Worm (Caenorhabditis elegans) whole organism, L1 larva: Measurements from ENCODE around the gene F11G11.14.

ENCODE experiments used
- C34B4.2 ChIP-seq: sonication (generic microtip); optimal IDR thresholded peaks from 2 replicates; lab custom pipeline; 2017; ENCODE audit warnings: mild to moderate bottlenecking, missing genetic modification characterization, missing compliant biosample characterization
- F16B12.6 ChIP-seq: fragments of 150-350 bp; optimal IDR thresholded peaks from 2 replicates; lab custom pipeline; 2014; ENCODE audit warnings: missing biosample characterization, missing genetic modification characterization
- aha-1 ChIP-seq: fragments of 150-350 bp; optimal IDR thresholded peaks from 2 replicates; lab custom pipeline; 2014; ENCODE audit warnings: missing biosample characterization, missing genetic modification characterization
- alr-1 ChIP-seq: fragments of 200-800 bp; sonication (Bioruptor generic); optimal IDR thresholded peaks from 2 replicates; lab custom pipeline; 2018; ENCODE audit warnings: borderline replicate concordance, mild to moderate bottlenecking, missing genetic modification characterization, missing compliant biosample characterization
- blmp-1 ChIP-seq: fragments of 150-350 bp; optimal IDR thresholded peaks from 2 replicates; lab custom pipeline; 2014; ENCODE audit warnings: missing biosample characterization, missing genetic modification characterization
- ces-1 ChIP-seq: fragments of 150-350 bp; optimal IDR thresholded peaks from 2 replicates; lab custom pipeline; 2014; ENCODE audit warnings: missing biosample characterization, missing genetic modification reagents, missing genetic modification characterization
- efl-1 ChIP-seq, 4 experiments: fragments of 150-350 bp; optimal IDR thresholded peaks in 3 of 4; peaks in 1 of 4; 1 replicate in 1 of 4; 2 replicates in 3 of 4; lab custom pipeline; 2014; ENCODE audit warnings: missing biosample characterization in 2 of 4, missing genetic modification characterization in 2 of 4, missing genetic modification reagents in 2 of 4
- ets-5 ChIP-seq: fragments of 200-800 bp; sonication (Bioruptor generic); IDR thresholded peaks from 2 replicates; pipeline ENCODE4 v1.3.6; 2022; ENCODE audit warnings: missing genetic modification characterization, missing compliant biosample characterization
- fkh-4 ChIP-seq: sonication (generic microtip); optimal IDR thresholded peaks from 2 replicates; lab custom pipeline; 2016; ENCODE audit warnings: missing compliant biosample characterization, missing genetic modification characterization, borderline replicate concordance
- fkh-8 ChIP-seq: sonication (generic microtip); optimal IDR thresholded peaks from 2 replicates; lab custom pipeline; 2016; ENCODE audit warnings: mild to moderate bottlenecking, missing genetic modification characterization, missing compliant biosample characterization
- fos-1 ChIP-seq: fragments of 150-350 bp; optimal IDR thresholded peaks from 2 replicates; lab custom pipeline; 2014; ENCODE audit warnings: missing biosample characterization, missing genetic modification characterization
- grh-1 ChIP-seq: fragments of 200-800 bp; sonication (Bioruptor generic); IDR thresholded peaks from 2 replicates; pipeline ENCODE4 v1.3.6; 2022; ENCODE audit warnings: missing genetic modification reagents, missing genetic modification characterization, missing compliant biosample characterization
- hpl-2 ChIP-seq: fragments of 150-350 bp; optimal IDR thresholded peaks from 2 replicates; lab custom pipeline; 2014; ENCODE audit warnings: missing biosample characterization, missing genetic modification reagents, missing genetic modification characterization
- isw-1 ChIP-seq: fragments of 200-800 bp; sonication (Bioruptor generic); IDR thresholded peaks from 2 replicates; pipeline ENCODE4 v1.3.6; 2022; ENCODE audit warnings: missing genetic modification characterization, missing compliant biosample characterization
- lin-14 ChIP-seq: fragments of 200-800 bp; sonication (Bioruptor generic); optimal IDR thresholded peaks from 2 replicates; lab custom pipeline; 2018; ENCODE audit warnings: mild to moderate bottlenecking, missing genetic modification characterization, moderate library complexity, missing compliant biosample characterization
- lin-39 ChIP-seq: fragments of 150-350 bp; optimal IDR thresholded peaks from 2 replicates; lab custom pipeline; 2014; ENCODE audit warnings: missing biosample characterization, missing genetic modification reagents, missing genetic modification characterization
- mab-9 ChIP-seq: fragments of 200-800 bp; sonication (Bioruptor generic); IDR thresholded peaks from 2 replicates; pipeline ENCODE4 v1.3.6; 2022; ENCODE audit warnings: missing genetic modification reagents, missing genetic modification characterization, missing compliant biosample characterization
- mef-2 ChIP-seq: fragments of 150-350 bp; optimal IDR thresholded peaks from 2 replicates; lab custom pipeline; 2014; ENCODE audit warnings: missing biosample characterization, missing genetic modification characterization
- mep-1 ChIP-seq: fragments of 150-350 bp; optimal IDR thresholded peaks from 2 replicates; lab custom pipeline; 2014; ENCODE audit warnings: missing biosample characterization, missing genetic modification characterization
- nhr-19 ChIP-seq: fragments of 200-800 bp; sonication (Bioruptor generic); conservative IDR thresholded peaks from 2 replicates; pipeline ENCODE4 v1.3.6; 2022; ENCODE audit warnings: missing genetic modification characterization, missing compliant biosample characterization
- nhr-47 ChIP-seq: sonication (generic microtip); optimal IDR thresholded peaks from 2 replicates; lab custom pipeline; 2016; ENCODE audit warnings: mild to moderate bottlenecking, missing genetic modification characterization, moderate library complexity, missing compliant biosample characterization
- nhr-71 ChIP-seq: sonication (generic microtip); optimal IDR thresholded peaks from 2 replicates; lab custom pipeline; 2016; ENCODE audit warnings: mild to moderate bottlenecking, missing genetic modification characterization, moderate library complexity, missing compliant biosample characterization
- nhr-77 ChIP-seq: fragments of 150-350 bp; optimal IDR thresholded peaks from 2 replicates; lab custom pipeline; 2014; ENCODE audit warnings: missing biosample characterization, missing genetic modification characterization
- nhr-90 ChIP-seq: sonication (generic microtip); optimal IDR thresholded peaks from 2 replicates; lab custom pipeline; 2016; ENCODE audit warnings: mild to moderate bottlenecking, missing genetic modification characterization, missing compliant biosample characterization; ENCODE audit not compliant: poor library complexity
- pax-3 ChIP-seq: fragments of 200-800 bp; sonication (Bioruptor generic); optimal IDR thresholded peaks from 2 replicates; lab custom pipeline; 2018; ENCODE audit warnings: mild to moderate bottlenecking, missing genetic modification characterization, moderate library complexity, missing compliant biosample characterization
- pqm-1 ChIP-seq: sonication (generic microtip); optimal IDR thresholded peaks from 3 replicates; lab custom pipeline; 2017; ENCODE audit warnings: missing biosample characterization, missing genetic modification characterization
- rnt-1 ChIP-seq: sonication (generic microtip); optimal IDR thresholded peaks from 2 replicates; lab custom pipeline; 2016; ENCODE audit warnings: mild to moderate bottlenecking, missing genetic modification characterization, moderate library complexity, missing compliant biosample characterization
- skn-1 ChIP-seq: fragments of 150-350 bp; optimal IDR thresholded peaks from 2 replicates; lab custom pipeline; 2014; ENCODE audit warnings: missing biosample characterization, missing genetic modification characterization
- snu-23 ChIP-seq: sonication (generic microtip); optimal IDR thresholded peaks from 2 replicates; lab custom pipeline; 2016; ENCODE audit warnings: missing genetic modification characterization, missing compliant biosample characterization
- sptf-1 ChIP-seq: fragments of 150-350 bp; optimal IDR thresholded peaks from 2 replicates; lab custom pipeline; 2014; ENCODE audit warnings: missing biosample characterization, missing genetic modification characterization
- sup-37 ChIP-seq: fragments of 200-800 bp; sonication (Bioruptor generic); optimal IDR thresholded peaks from 2 replicates; lab custom pipeline; 2018; ENCODE audit warnings: mild to moderate bottlenecking, missing genetic modification characterization, missing compliant biosample characterization
- unc-130 ChIP-seq: fragments of 150-350 bp; optimal IDR thresholded peaks from 2 replicates; lab custom pipeline; 2017; ENCODE audit warnings: missing biosample characterization, missing genetic modification characterization, inconsistent platforms
- unc-98 ChIP-seq: fragments of 200-800 bp; sonication (Bioruptor generic); IDR thresholded peaks from 2 replicates; pipeline ENCODE4 v1.3.6; 2022; ENCODE audit warnings: missing genetic modification characterization, missing compliant biosample characterization
- vab-15 ChIP-seq: sonication (generic microtip); optimal IDR thresholded peaks from 2 replicates; lab custom pipeline; 2017; ENCODE audit warnings: missing genotype, mild to moderate bottlenecking, missing genetic modification characterization, missing compliant biosample characterization
- zag-1 ChIP-seq: fragments of 150-350 bp; optimal IDR thresholded peaks from 2 replicates; lab custom pipeline; 2014; ENCODE audit warnings: missing biosample characterization, missing genetic modification characterization
- zip-4 ChIP-seq: fragments of 200-800 bp; sonication (Bioruptor generic); optimal IDR thresholded peaks from 2 replicates; lab custom pipeline; 2018; ENCODE audit warnings: mild to moderate bottlenecking, missing genetic modification characterization, moderate library complexity, missing compliant biosample characterization
- ztf-4 ChIP-seq: fragments of 150-350 bp; optimal IDR thresholded peaks from 2 replicates; lab custom pipeline; 2014; ENCODE audit warnings: missing biosample characterization, missing genetic modification characterization

F11G11.14 gene

DNA sequence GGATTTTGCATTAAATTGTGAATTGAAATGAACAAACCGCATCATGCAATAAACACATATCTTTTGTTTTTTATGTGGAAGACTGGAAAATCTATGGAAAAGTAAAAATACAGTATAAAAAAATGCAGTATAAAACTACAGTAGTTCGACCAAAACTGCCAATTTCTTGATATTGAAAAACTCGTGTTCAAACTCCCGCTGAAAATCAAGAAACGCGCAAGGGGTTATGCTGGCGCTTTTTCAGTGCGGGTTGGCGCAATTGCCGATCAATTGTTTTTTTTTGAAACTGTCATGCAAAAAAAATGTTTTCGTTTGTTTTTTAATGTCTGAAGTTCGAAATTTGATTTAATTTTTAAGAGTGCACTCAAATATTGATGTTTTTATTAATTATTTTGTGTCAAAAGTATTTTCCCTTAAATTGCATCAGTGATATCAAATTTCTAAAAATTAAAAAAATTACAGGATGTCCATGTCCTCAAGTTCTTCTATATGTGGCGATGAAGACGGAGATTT, 11.8 kb upstream of the F11G11.14 start, which contains the start of gene dnj-9 (continued):
- TF ChIP-seq rnt-1 (tag; lab: Kevin White, UChicago) (peak; percentile 98), F16B12.6 (tag; lab: Kevin White, UChicago) (peak; percentile 72), ces-1 (GFP tag; lab: Kevin White, UChicago) (no peak), skn-1 (tag; lab: Kevin White, UChicago) (peak; percentile 88), nhr-47 (tag; lab: Kevin White, UChicago) (peak; percentile 97), alr-1 (tag; lab: Kevin White, UChicago) (no peak)

DNA sequence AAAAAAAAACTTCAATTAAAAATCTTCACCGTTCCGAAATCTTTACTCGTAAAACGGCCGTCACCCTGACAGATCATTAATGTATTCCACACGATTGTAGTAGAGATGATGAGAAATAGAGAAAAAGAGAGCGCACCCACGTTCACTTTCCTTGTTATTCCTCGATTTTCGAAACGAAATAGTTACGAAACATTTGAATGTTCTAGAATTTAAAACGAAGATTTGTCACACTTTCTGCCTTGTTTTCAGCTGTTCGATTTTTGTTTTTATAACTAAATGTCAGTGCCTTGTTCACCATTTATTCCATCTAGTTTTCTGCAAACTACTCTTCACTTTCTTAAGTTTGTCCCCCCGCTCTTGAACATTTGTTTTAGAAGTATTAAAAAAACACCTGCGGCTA, 8.7 kb upstream of the F11G11.14 start:
- TF ChIP-seq zip-4 (GFP tag; lab: Kevin White, UChicago) (no peak), grh-1 (GFP tag; lab: Robert Waterston, UW) (no peak), blmp-1 (peak; percentile 19), skn-1 (tag; lab: Kevin White, UChicago) (peak; percentile 64), unc-98 (GFP tag; lab: Robert Waterston, UW) (no peak), efl-1 (optimal IDR thresholded peaks at IDR 0.05; lab: Kevin White, UChicago) (no peak), efl-1 (GFP tag; optimal IDR thresholded peaks at IDR 0.05 in 1 of 2; lab: Kevin White, UChicago) (peak; percentile 11 to 91)

- TF ChIP-seq ets-5 (no peak), alr-1 (tag; lab: Kevin White, UChicago) (no peak), blmp-1 (no peak), fkh-4 (tag; lab: Kevin White, UChicago) (no peak), fos-1 (tag; lab: Kevin White, UChicago) (no peak), nhr-19 (GFP tag; lab: Robert Waterston, UW) (no peak), zip-4 (GFP tag; lab: Kevin White, UChicago) (no peak), lin-14 (GFP tag; lab: Kevin White, UChicago) (peak; percentile 65), zag-1 (tag; lab: Kevin White, UChicago) (no peak), sptf-1 (tag; lab: Kevin White, UChicago) (no peak), rnt-1 (tag; lab: Kevin White, UChicago) (peak; percentile 5), vab-15 (tag; lab: Kevin White, UChicago) (no peak), isw-1 (0 out of 2 replicates have a peak, but pooled peaks have one; percentile 1), fkh-8 (tag; lab: Kevin White, UChicago) (no peak), mep-1 (tag; lab: Kevin White, UChicago) (no peak), lin-39 (tag; lab: Kevin White, UChicago) (no peak), snu-23 (GFP tag; lab: Kevin White, UChicago) (no peak), ztf-4 (tag; lab: Kevin White, UChicago) (no peak), efl-1 (optimal IDR thresholded peaks at IDR 0.05; lab: Kevin White, UChicago) (peak in 1 of 2 experiments; percentile 14), efl-1 (GFP tag; optimal IDR thresholded peaks at IDR 0.05 in 1 of 2; lab: Kevin White, UChicago) (no peak), nhr-47 (tag; lab: Kevin White, UChicago) (no peak), C34B4.2 (tag; lab: Kevin White, UChicago) (no peak), mef-2 (tag; lab: Kevin White, UChicago) (no peak), nhr-71 (no peak), aha-1 (tag; lab: Kevin White, UChicago) (no peak), nhr-77 (tag; lab: Kevin White, UChicago) (no peak), pqm-1 (tag; lab: Kevin White, UChicago) (no peak), mab-9 (no peak), nhr-90 (tag; lab: Kevin White, UChicago) (no peak), pax-3 (tag; lab: Kevin White, UChicago) (no peak), unc-98 (GFP tag; lab: Robert Waterston, UW) (no peak), hpl-2 (GFP tag; lab: Kevin White, UChicago) (no peak), unc-130 (tag; lab: Kevin White, UChicago) (no peak), sup-37 (GFP tag; lab: Kevin White, UChicago) (no peak)
- TF ChIP-seq, all 84 proteins: peak for 4
Observed at ce11 chrII:4855489-4855888, 8.0 kb upstream of the F11G11.14 start.
